Worm (Caenorhabditis elegans): ENCODE results near the gene cid-1.

cid-1 gene

DNA sequence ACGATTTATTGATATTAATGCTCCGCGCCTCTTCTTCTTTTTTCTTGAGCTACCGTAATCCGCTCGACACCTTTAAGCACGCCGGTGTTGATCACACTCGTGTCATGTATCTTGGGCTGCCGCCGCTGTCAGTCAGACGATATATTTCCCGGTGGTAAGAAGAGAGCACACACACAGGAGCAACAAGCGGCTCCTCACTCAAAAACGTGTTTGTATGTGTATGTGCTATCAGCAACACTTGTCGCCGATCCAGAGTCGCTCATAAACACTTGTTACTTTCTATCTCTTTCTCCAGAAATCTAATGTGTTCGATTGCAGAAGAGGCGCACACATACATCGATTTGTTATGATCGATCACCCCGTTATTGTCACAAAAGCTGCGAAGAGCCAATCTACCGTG lies 33.2 kb upstream of the cid-1 start:
- TF ChIP-seq lin-39 (tag; optimal IDR thresholded peaks at IDR 0.05) (peak; percentile 2), nfya-1 (tag; optimal IDR thresholded peaks at IDR 0.05; ENCODE audit: insufficient read depth) (peak; percentile 51), pha-4 (tag; optimal IDR thresholded peaks at IDR 0.05) (peak; percentile 5), elt-2 (tag; optimal IDR thresholded peaks at IDR 0.05) (peak; percentile 12), snpc-4 (tag; optimal IDR thresholded peaks at IDR 0.05) (no peak)

DNA sequence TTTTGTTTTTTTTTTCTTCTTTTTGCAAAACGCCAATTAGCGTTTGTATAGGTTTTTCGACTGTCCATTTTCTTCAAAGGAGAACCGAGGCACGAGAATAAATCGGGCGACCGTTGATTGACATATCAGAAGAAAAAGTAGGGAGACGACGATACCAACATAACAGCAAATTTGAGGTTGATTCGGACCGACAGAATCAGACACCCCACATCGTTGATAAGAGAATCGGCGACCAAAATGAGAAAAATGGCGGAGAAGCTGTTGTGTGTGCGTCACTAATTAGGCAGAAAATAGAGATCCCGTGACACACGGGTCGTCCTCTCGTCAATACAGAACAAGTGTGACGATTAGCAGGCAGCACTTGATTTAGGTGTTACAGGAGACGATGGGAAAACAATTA lies 31.8 kb upstream of the cid-1 start:
- TF ChIP-seq ama-1 (optimal IDR thresholded peaks at IDR 0.05) (no peak), unc-62 (GFP tag; optimal IDR thresholded peaks at IDR 0.05) (peak; percentile 40), tbx-2 (tag; optimal IDR thresholded peaks at IDR 0.05) (peak; percentile 90)

DNA sequence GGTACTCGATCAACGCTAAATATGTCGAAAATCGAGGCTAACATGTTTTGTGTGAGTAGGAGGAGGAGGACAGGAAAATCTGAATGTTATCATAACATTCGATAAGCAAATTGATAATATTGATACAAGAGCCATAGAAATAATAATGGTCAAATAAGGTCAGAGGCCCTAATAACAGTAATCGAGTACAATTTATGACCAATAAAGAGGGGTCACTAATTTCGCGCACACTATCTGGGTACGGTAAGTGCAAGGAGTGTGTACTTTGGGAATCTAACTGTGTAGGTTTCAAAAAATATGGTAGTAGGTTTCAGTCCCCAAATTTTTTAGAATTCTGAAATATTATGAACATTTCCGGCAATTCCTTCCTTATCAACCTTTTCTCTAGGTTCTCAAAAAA lies 30.2 kb upstream of the cid-1 start:
- TF ChIP-seq mdl-1 (tag; optimal IDR thresholded peaks at IDR 0.05) (no peak), fkh-2 (tag; optimal IDR thresholded peaks at IDR 0.05) (no peak), ceh-16 (tag; optimal IDR thresholded peaks at IDR 0.05) (no peak), tbx-2 (tag; optimal IDR thresholded peaks at IDR 0.05) (no peak)

DNA sequence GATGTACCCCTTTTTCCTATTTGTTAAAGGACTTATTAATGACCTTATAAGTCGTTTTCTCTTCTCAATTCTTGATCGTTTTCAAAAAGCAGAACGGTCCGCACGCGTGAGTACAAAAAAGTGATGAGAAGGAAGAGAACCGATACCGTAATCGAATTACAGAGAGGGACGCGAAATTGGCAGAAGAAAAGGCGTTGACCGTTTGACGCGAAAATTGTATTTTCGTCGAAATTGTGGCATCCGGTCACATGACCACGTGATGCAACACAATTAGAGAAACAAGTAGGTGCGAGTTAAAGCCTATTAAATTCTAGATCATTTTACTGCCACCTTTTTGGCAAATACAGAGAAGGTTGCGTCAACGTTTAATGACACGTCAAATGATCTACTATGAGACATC lies 29.6 kb upstream of the cid-1 start:
- no peak for TF ChIP-seq unc-39 (tag; optimal IDR thresholded peaks at IDR 0.05)
- no peak for TF ChIP-seq nhr-76 (tag; optimal IDR thresholded peaks at IDR 0.05)
- no peak for TF ChIP-seq R02D3.7 (tag; optimal IDR thresholded peaks at IDR 0.05)
- TF ChIP-seq ztf-11 (tag; optimal IDR thresholded peaks at IDR 0.05): no peak
- peak; percentile 84 for TF ChIP-seq tbx-2 (tag; optimal IDR thresholded peaks at IDR 0.05)
- TF ChIP-seq fkh-2 (tag; optimal IDR thresholded peaks at IDR 0.05): no peak

DNA sequence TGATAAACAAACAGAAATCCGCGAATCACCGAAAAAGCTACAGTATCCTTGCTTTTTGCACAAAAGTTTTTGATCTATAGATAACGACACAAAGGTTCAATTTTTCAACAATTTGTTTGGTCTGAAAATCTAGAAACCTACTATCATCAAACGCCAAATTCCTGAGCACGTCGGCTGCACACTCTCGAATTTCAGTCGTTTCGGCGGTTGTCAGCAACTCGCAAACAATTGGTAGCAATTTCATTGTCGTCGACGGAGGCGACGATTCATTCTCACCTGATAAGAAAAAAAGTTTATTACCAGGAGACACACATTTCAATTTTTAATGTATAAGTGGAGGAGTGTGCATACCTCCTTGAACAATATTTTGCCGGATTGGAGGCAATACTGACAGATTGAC lies 27.8 kb upstream of the cid-1 start:
- TF ChIP-seq sea-2 (GFP tag; optimal IDR thresholded peaks at IDR 0.05) (no peak), nhr-67 (tag; optimal IDR thresholded peaks at IDR 0.05) (no peak), elt-2 (tag; optimal IDR thresholded peaks at IDR 0.05) (peak; percentile 70), unc-62 (GFP tag; optimal IDR thresholded peaks at IDR 0.05) (no peak), ztf-4 (tag; optimal IDR thresholded peaks at IDR 0.05) (no peak), ceh-82 (tag; optimal IDR thresholded peaks at IDR 0.05) (no peak)

DNA sequence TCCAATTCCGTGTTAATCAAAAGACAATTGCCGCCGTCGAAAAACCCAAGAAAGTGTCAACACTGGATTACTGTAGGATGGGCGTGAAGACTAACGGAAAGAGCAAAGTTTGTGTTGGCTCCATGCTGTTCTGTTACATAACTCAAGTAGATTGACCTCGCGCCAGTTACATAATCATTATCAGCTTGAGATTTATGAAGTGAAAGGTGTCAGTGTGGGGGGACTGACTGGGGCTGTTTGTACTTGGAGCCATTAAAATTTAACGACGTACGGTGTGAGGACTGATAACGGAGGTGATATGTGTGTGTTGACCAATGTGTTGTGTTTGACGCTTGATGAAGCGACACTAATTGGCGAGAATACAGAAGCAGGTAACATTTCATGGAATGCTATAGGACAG lies 27.0 kb upstream of the cid-1 start:
- TF ChIP-seq unc-39 (tag; optimal IDR thresholded peaks at IDR 0.05) (no peak), pqm-1 (tag; optimal IDR thresholded peaks at IDR 0.05) (peak; percentile 57), elt-2 (tag; optimal IDR thresholded peaks at IDR 0.05) (peak; percentile 88)

DNA sequence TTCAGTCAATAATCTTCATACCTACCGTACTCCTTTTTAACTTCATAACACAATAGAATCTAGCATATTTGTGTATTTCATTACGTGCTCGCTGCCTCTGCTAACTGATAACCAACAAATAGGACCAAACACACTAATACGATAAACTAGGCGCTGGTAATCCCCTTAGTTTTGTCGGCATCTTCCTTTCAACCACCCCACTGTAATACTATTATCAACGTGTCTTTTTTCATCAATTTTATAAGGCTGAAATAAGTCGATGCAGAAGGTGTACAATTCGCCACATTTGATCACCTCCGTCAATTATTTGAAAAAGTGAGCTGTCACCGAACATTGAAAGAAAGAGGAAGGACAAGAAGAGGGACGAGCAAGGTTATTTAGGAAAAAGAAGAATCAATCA lies 26.3 kb upstream of the cid-1 start:
- TF ChIP-seq aly-2 (tag; optimal IDR thresholded peaks at IDR 0.05): no peak
- TF ChIP-seq elt-2 (tag; optimal IDR thresholded peaks at IDR 0.05): peak; percentile 52
- TF ChIP-seq nfya-1 (tag; optimal IDR thresholded peaks at IDR 0.05; ENCODE audit: insufficient read depth): no peak

DNA sequence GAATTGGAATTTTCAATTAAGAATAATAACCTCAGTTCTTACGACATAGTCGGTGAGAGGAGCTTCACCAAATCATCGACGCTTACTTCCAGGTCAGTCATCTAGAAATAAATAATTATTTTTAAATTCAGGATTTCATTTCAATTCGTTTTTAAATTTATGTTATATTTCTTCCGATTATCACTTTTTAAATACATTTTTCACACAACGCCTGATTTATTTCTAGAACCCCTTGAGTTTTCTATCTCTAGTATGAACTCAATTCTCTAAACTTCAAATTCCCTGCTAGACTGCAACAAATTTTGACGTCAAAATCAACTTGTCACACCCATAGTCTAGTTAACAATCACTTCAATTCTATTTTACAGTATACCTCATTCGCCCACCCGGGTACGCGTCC lies 24.2 kb upstream of the cid-1 start, which contains the start of gene Y54H5A.2:
Gene Y54H5A.2 (minus strand): TSS at position 101 of the 400 bp plus-strand sequence.
- TF ChIP-seq snpc-4 (tag; optimal IDR thresholded peaks at IDR 0.05): no peak
- TF ChIP-seq sea-2 (GFP tag; optimal IDR thresholded peaks at IDR 0.05): no peak
- TF ChIP-seq jun-1 (tag; optimal IDR thresholded peaks at IDR 0.05): no peak
- no peak for TF ChIP-seq nhr-25 (tag; optimal IDR thresholded peaks at IDR 0.05)
- TF ChIP-seq egl-27 (tag; optimal IDR thresholded peaks at IDR 0.05): no peak
- TF ChIP-seq elt-2 (tag; optimal IDR thresholded peaks at IDR 0.05): no peak
- no peak for TF ChIP-seq fkh-2 (tag; optimal IDR thresholded peaks at IDR 0.05)
- TF ChIP-seq unc-39 (tag; optimal IDR thresholded peaks at IDR 0.05): no peak
- no peak for TF ChIP-seq lin-39 (tag; optimal IDR thresholded peaks at IDR 0.05)
- TF ChIP-seq ztf-11 (tag; optimal IDR thresholded peaks at IDR 0.05): no peak
- no peak for TF ChIP-seq nhr-43 (tag; optimal IDR thresholded peaks at IDR 0.05; ENCODE audit: poor library complexity, severe bottlenecking)
- TF ChIP-seq ceh-9 (tag; optimal IDR thresholded peaks at IDR 0.05): no peak

DNA sequence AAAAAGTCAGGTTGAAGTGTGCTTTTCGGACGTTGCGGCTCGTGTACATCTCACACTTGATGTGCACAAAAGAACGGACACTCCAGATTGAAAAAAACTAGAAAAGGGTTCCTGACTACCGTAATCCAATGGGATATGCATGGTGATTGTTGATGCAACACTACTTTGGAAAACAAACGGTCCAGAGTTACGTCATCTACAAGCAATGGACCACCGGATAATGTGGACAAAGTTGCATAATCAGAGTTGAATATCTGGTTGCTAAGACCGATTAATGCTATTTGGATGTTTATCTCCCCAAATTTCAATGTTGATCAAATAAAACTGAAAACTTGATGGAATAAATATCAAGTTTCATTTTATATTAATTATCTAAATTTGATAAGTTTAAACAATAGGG lies 23.7 kb upstream of the cid-1 start:
- TF ChIP-seq mdl-1 (tag; optimal IDR thresholded peaks at IDR 0.05): no peak
- no peak for TF ChIP-seq aly-2 (tag; optimal IDR thresholded peaks at IDR 0.05)
- TF ChIP-seq nhr-25 (tag; optimal IDR thresholded peaks at IDR 0.05): no peak
- no peak for TF ChIP-seq eor-1 (tag; optimal IDR thresholded peaks at IDR 0.05)

Data from whole organism, L3 larva.